Worm (Caenorhabditis elegans): Measurements from ENCODE around the gene str-161.

ce11 chrIV:4941681-4942080, 37.8 kb upstream of the str-161 start, which contains the start of gene Y9C9A.5:
- TF ChIP-seq pha-4 (tag; optimal IDR thresholded peaks at IDR 0.05) (no peak), elt-1 (tag; optimal IDR thresholded peaks at IDR 0.05; ENCODE audit: borderline replicate concordance, insufficient read depth) (no peak), unc-62 (GFP tag; optimal IDR thresholded peaks at IDR 0.05) (no peak), blmp-1 (tag; optimal IDR thresholded peaks at IDR 0.05) (no peak)
